Fruit fly (Drosophila melanogaster) whole organism, wandering third instar larva: Measurements from ENCODE around the gene CG32066.

Experiments
- CG9705 ChIP-seq: fragments of 200-800 bp; sonication (Bioruptor generic); optimal IDR thresholded peaks from 2 replicates; lab custom pipeline; 2018; ENCODE audit warnings: missing biosample characterization, mild to moderate bottlenecking, missing genetic modification characterization
- Hnf4 ChIP-seq: fragments of 200-800 bp; sonication (Bioruptor generic); optimal IDR thresholded peaks from 2 replicates; lab custom pipeline; 2016; ENCODE audit warnings: missing biosample characterization, mild to moderate bottlenecking, missing genetic modification characterization
- Hr83 ChIP-seq: fragments of 200-300 bp; sonication (Bioruptor generic); optimal IDR thresholded peaks from 2 replicates; lab custom pipeline; 2016; ENCODE audit warnings: missing biosample characterization, mild to moderate bottlenecking, missing genetic modification characterization, moderate library complexity; ENCODE audit not compliant: poor library complexity, severe bottlenecking
- Mio ChIP-seq: sonication (Bioruptor generic); optimal IDR thresholded peaks from 2 replicates; lab custom pipeline; 2016; ENCODE audit warnings: missing biosample characterization, missing genetic modification characterization
- Myc ChIP-seq: fragments of >200 bp; optimal IDR thresholded peaks from 2 replicates; lab custom pipeline; 2017
- N ChIP-seq: fragments of >200 bp; optimal IDR thresholded peaks from 2 replicates; lab custom pipeline; 2018; ENCODE audit warnings: missing biosample characterization, missing external identifiers, missing genetic modification characterization
- Vsx2 ChIP-seq: fragments of 200-300, 225-300 bp; sonication (Bioruptor generic); optimal IDR thresholded peaks from 2 replicates; lab custom pipeline; 2018; ENCODE audit warnings: missing biosample characterization, missing genetic modification characterization; ENCODE audit not compliant: partially characterized antibody
- br ChIP-seq: fragments of 200-800 bp; sonication (Bioruptor generic); optimal IDR thresholded peaks from 2 replicates; lab custom pipeline; 2016; ENCODE audit warnings: missing biosample characterization, missing genetic modification characterization
- dmrt93B ChIP-seq: fragments of 200-800 bp; sonication (Bioruptor generic); optimal IDR thresholded peaks from 2 replicates; lab custom pipeline; 2018; ENCODE audit warnings: missing biosample characterization, mild to moderate bottlenecking, missing genetic modification characterization
- fru ChIP-seq: fragments of 200-800 bp; sonication (Bioruptor generic); optimal IDR thresholded peaks from 3 replicates; lab custom pipeline; 2016; ENCODE audit warnings: missing biosample characterization, mild to moderate bottlenecking, missing genetic modification characterization
- h ChIP-seq: fragments of 200-800 bp; sonication (Bioruptor generic); optimal IDR thresholded peaks from 3 replicates; lab custom pipeline; 2016; ENCODE audit warnings: missing biosample characterization, mild to moderate bottlenecking, missing genetic modification characterization
- lola ChIP-seq: fragments of >200 bp; optimal IDR thresholded peaks from 2 replicates; lab custom pipeline; 2017; ENCODE audit warnings: missing biosample characterization, missing genetic modification characterization
- pan ChIP-seq: fragments of >200 bp; optimal IDR thresholded peaks from 2 replicates; lab custom pipeline; 2017

dm6 chr3L:10696635-10697412 is 36.0 kb upstream of the CG32066 start, which contains the start of gene NijA:
- no peak for TF ChIP-seq Mio
- TF ChIP-seq h, result no peak
- peak; percentile 52 for TF ChIP-seq fru (GFP tag; lab: Kevin White, UChicago)
- TF ChIP-seq Hnf4 (GFP tag; lab: Kevin White, UChicago), result peak; percentile 25
- TF ChIP-seq pan (lab: Kevin White, UChicago), result no peak
- TF ChIP-seq dmrt93B (GFP tag; lab: Kevin White, UChicago), result no peak
- TF ChIP-seq N (GFP tag; lab: Kevin White, UChicago), result no peak
- TF ChIP-seq CG9705, result no peak
- TF ChIP-seq Hr83 (GFP tag; lab: Kevin White, UChicago), result peak; percentile 55
- TF ChIP-seq Myc (lab: Kevin White, UChicago), result no peak
- TF ChIP-seq lola (GFP tag; lab: Kevin White, UChicago), result no peak
- no peak for TF ChIP-seq br (GFP tag; lab: Kevin White, UChicago)
- peak; percentile 42 for TF ChIP-seq Vsx2 (GFP tag; lab: Kevin White, UChicago)
